Fruit fly (Drosophila melanogaster) whole organism: ENCODE measurements around the gene Cdc42.
A peak's percentile ranks its signal among the peaks of the same experiment; 100 is the strongest.

Source experiments
- CG8478 ChIP-seq: fragments of >200 bp; optimal IDR thresholded peaks from 2 replicates; lab custom pipeline; 2018; ENCODE audit warnings: inconsistent platforms
- Dll ChIP-seq: fragments of >200 bp; optimal IDR thresholded peaks from 2 replicates; lab custom pipeline; 2017
- EcR ChIP-seq, 2 experiments: fragments of >200 bp; optimal IDR thresholded peaks; 2 replicates each; lab custom pipeline; 2017; ENCODE audit warnings: missing biosample characterization in 2 of 2, missing genetic modification characterization in 2 of 2, missing genetic modification reagents in 2 of 2
- pan ChIP-seq: fragments of >200 bp; optimal IDR thresholded peaks from 2 replicates; lab custom pipeline; 2017
- psq ChIP-seq: fragments of >200 bp; optimal IDR thresholded peaks from 2 replicates; lab custom pipeline; 2017

- TF ChIP-seq psq: no peak
- no peak for TF ChIP-seq EcR (GFP tag; optimal IDR thresholded peaks at IDR 0.05; lab: Kevin White, UChicago)
- no peak for TF ChIP-seq pan (lab: Kevin White, UChicago)
- TF ChIP-seq Dll (lab: Kevin White, UChicago): peak; percentile 19
- TF ChIP-seq CG8478 (lab: Kevin White, UChicago): no peak
Observed at dm6 chrX:19665684-19666141, 31.2 kb upstream of the Cdc42 start.
